Worm (Caenorhabditis elegans): Measurements from ENCODE around the gene K03B4.6.

The K03B4.6 gene

DNA sequence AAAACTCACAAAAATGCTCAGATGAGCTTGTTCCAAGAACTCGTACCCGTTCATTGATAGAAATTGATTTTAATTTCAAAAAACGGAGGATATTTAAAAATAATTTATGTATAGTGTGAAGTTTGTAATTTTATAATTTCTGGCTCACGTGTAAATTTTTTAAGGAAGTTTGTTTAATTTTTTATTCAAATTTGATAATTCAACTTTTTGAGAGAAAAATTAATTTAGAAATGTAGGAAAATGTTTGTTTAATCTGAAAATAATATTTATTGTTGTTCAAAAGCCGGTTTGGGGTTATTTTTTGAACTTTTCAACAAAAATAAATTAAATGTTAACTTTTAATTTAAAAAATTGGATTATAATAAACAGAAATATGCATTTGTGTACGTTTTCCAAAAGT lies at the start of gene K03B4.6:
K03B4.6 (minus strand) TSS at position 101 of the 400 bp plus-strand sequence.
- no peak for TF ChIP-seq unc-62 (GFP tag; optimal IDR thresholded peaks at IDR 0.05)

DNA sequence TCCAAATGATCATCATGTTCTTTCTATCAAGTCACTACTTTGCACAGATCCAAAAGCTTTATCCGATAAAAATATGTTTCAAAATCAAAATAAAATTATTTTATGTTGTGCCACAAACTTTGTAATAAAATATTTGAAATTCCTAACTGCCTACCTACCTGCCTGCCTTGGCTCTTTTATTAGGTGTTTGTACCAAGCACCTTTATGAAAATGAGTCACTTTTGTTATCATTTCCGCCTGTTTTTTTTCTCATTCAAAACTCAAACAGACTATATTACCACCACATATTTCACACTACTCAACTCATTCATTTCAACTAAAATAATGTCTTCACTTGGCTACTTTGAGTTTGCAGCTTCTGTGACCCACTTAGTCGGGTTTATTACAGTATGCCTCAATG lies 48.5 kb upstream of the K03B4.6 start, which contains the start of gene F39G3.4:
F39G3.4 (plus strand) TSS at position 301 of the 400 bp plus-strand sequence.
- no peak for TF ChIP-seq unc-62 (GFP tag; optimal IDR thresholded peaks at IDR 0.05)

DNA sequence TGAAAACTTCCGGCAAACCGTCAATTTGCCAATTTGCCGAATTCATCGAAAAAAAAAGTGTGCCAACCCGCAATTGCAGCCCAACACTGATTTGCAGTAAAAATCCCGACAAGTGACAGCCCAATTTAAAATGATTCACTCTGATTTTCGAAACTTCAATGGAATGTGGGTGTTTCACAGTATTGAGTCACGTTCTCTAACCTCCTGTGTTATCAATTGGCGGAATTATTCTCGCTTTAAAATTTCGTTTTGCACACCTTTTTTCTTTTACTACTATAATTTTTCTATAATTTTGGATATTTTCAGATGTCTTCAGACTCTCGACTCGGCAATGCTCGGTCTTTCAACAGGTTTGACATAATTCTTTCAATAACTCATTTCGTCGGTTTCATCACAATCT lies 46.3 kb upstream of the K03B4.6 start, which contains the start of gene F39G3.5:
F39G3.5 (plus strand) TSS at position 301 of the 400 bp plus-strand sequence.
- no peak for TF ChIP-seq unc-62 (GFP tag; optimal IDR thresholded peaks at IDR 0.05)

DNA sequence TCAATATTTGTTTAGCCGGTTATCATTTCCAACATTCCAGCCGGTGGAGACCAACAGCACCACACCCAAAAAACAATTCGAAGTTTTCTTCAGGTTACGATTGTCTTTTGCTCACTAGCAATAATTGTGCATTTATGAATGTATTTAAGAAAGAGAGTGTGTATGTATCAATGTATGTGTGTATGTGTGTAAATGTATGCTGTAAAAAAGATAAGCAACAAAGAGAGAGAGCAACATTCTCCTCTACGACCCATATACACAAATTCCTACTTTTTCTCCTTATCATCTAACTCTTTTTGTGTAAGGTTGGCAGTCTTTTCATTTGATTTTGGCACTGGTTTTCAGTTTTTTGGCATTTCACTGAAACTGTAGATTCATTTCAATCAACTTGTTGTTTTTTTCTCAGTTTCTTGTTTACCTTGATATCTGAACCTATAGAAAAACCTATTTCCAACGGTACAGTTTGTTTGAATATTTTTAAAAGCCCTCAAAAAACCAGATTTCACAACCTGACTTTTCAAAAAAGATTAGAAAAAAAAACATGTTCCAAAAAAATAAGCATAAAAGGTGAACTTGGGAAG lies 45.0 kb upstream of the K03B4.6 start:
- TF ChIP-seq unc-62 (GFP tag; optimal IDR thresholded peaks at IDR 0.05): no peak

DNA sequence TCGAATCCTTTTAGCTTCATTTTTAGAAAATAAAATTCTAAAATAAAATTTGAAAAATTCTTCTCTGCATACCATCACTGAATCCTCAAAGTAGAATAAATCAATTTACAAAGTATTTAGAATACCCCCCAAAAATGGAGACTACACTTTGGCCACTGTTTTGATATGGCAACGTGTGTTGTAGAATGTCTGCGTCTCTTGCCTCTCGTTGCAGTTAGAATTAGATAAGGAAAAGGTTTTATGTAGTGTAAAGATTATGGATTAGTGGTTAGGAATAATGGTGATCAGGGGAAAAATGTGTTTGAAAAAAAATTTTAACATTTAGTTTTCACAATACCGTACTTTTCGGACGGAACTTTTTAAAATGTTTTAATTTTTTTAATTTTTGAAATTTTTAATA lies 44.0 kb upstream of the K03B4.6 start, which contains the start of gene prx-6:
prx-6 (minus strand) TSS at position 129 of the 400 bp plus-strand sequence.
- no peak for TF ChIP-seq unc-62 (GFP tag; optimal IDR thresholded peaks at IDR 0.05)

DNA sequence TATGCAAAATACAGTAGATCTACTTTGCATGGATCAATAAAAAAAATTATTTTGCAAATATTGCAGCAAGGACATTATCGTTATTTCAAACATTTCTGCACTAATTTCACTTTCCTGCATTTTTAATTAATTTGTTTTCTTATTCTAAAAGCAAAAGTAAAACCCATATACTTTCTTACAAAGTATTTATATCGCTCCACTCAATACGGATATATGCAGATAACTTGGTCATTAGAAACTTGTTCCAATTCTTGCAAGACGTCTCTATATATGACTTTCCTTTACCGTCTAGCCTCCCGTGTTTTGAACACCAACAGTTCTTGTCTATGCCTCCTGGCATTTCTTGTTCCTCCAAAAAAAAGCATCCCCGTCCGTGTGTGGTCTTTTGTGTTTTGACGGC lies 34.5 kb upstream of the K03B4.6 start, which contains the start of gene oac-24:
oac-24 (plus strand) TSS at position 301 of the 400 bp plus-strand sequence.
- TF ChIP-seq unc-62 (GFP tag; optimal IDR thresholded peaks at IDR 0.05): no peak

DNA sequence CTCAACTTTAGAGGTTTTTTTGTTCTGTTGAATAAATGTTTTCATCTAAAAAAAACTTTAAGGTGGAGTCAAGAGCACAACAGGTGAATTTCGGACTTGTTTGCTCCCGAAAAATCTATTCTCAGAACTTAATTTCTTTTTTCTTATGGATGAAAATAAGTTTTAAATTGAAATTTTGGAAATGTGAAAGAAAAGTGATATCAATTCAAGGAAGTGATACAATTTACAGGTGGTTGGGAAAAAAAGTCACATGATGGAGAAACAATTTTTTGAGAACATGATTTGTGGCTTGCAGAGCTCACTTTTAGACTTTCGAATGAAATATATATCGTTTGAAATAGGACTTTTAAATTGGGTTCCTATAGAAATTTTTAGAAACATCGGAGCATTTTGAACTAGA lies 31.7 kb upstream of the K03B4.6 start:
- no peak for TF ChIP-seq unc-62 (GFP tag; optimal IDR thresholded peaks at IDR 0.05)

DNA sequence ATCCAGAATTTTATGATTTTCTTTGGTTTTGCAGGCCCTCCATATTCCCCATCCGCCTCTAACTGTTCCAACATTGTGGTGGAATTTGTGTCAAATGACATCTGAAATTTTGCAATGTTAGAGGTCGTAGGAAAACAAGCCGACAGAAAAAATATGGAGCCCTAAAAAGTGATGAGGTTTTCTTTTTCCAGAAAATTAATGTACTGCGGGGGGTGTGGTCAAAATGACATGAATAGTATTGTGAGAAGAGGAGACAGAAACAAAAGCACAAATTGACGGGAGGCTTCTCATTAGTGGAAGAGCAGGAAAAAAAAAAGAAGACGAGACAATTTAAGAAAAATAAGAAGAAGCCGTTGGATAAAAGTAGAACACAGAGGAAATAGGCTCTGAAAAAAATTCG lies 24.2 kb upstream of the K03B4.6 start, which contains the start of gene ZC266.1:
ZC266.1 (minus strand) TSS at position 101 of the 400 bp plus-strand sequence.
- no peak for TF ChIP-seq unc-62 (GFP tag; optimal IDR thresholded peaks at IDR 0.05)

DNA sequence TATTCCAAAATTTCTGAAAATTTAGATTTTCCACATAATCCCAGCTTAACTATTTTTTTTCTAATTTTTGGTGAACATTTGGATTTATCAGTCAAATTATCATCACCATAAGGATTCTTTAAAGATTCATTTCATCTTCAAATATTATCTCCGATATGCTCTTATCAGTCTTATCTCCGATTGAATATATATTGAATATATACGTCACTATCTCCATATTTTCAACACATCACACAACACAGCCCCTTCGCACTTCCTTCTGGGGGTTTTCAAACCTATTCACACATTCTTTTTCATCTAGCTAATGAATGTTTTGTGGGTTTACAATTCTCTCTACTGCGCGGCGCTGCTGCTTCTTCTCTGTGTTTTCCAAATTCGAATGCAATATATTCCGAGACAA lies 22.7 kb upstream of the K03B4.6 start:
- no peak for TF ChIP-seq unc-62 (GFP tag; optimal IDR thresholded peaks at IDR 0.05)

DNA sequence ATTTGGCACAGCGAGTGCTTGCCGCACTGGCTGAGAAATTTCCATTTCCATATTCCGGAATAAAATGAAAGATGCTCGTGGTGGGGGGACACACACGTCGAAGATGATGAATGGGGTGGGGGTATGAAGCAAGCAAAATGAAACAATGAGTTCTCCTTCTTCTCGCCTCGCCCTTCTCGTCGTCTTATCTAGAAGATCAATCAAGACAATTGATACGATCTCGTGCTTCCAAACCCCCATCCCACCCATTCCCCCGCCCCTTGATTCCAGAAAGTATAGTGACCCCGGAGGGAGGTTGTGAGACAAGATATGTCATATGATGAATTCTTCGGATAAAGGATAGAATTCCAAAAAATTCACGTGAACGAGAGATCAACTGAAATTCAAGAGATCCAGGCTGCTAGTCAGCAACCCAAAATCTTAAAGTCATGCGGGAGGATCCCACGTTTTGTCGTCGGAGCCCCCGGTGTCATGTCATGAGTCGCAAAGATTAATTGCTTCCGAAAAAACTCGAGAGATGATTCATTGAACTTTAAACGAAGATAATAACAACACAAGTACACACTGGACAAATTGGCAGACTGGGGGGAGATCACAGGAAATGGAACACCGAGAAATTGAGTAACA lies 18.6 kb upstream of the K03B4.6 start:
- TF ChIP-seq unc-62 (GFP tag; optimal IDR thresholded peaks at IDR 0.05): no peak

DNA sequence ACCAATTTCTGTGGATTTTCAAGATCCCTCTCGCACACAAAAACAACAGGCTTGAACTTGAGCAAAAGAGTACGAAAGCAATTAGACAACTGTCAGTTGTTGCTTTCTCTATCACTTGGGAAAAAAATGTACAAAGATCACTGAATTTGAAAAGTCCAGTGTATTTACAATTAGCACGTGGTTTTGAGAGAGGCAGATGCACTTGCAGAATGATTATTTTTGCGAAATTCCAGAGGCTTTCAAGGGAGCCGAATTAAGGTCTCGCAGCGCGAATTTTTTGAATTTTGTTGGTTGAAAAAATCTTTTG lies 17.2 kb upstream of the K03B4.6 start:
- TF ChIP-seq unc-62 (GFP tag; optimal IDR thresholded peaks at IDR 0.05): no peak

DNA sequence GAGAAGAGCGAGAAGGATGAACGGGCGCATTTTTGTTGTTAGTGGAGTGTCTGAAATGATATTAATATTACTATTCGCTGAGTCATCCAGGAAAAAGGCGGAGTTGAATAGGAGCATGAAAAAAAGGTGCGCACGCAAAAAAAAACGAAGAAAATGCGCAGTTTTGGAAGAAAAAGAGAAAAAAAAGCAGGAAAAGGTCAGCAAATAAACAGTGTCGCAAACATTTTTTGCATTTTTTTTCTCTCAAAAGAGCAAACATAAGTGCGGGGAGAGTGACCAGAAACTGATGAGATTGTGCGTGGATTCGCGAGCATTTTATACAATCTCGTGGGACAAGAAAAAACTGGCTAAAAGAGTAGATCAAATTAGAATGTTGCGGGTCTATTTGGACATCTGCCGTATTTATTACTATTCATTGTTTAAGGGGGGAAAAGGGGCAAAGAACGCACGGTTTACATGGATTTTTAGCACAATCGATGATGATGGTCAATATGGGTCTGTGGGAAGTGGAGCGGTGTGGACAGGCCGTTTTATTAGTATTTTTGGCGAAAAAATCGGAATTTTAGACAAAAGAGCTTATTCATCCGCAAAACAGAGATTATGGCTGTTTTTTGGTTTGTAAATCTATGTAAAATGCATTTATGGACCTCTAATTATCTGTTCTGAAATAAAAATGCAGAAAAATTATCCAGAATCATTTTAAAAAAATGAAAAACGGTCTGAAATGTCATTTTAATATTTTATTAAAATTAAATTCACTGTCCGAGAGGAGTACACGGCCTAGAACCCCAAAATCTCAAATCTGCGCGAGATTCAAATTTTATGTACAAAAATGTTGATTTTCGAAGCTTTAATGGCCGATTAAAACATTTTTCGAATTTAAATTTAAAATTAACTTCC lies 16.6 kb upstream of the K03B4.6 start, which contains the start of gene cpg-8:
cpg-8 (minus strand) TSS at position 51 of the 900 bp plus-strand sequence.
- no peak for TF ChIP-seq unc-62 (GFP tag; optimal IDR thresholded peaks at IDR 0.05)

DNA sequence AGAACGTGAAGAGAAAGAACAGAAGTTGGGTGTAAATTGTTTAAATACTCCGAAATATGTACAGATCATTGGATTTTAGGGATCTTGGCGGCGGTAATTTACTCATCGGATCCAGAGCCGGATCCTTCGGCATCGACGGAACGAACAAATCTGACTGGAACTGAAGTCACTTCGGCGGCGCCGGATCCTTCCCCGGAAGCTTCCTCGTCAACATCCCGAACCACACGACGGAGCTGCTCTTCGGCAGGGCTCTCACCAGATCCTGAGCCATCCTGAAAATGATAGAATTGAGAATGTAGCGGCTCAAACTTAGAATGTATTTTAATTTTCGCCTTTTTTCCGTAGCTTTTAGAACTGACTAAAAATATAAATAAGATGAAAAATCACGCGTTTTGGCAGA lies 15.7 kb upstream of the K03B4.6 start:
- TF ChIP-seq unc-62 (GFP tag; optimal IDR thresholded peaks at IDR 0.05): no peak

DNA sequence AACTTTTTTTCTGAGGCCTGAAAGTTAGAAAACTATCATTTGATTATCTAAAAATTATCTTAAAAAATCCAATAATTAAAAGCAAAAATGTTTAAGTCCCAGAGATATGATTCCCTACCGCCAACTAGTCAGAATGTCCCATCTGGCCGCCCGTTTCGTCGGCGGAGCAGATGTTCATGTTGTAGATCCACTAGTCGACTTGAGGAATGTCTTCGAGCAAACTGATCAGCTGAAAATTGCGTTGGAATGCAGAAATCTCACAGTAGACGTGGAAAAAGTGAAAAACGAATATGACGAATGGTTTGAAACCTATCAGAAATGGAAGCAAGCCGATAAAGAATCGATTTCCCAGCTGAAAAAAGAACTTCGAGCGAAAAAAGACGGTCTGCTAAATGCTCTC lies 13.2 kb upstream of the K03B4.6 start, which contains the start of gene K03B4.1:
K03B4.1 (plus strand) TSS at position 97 of the 400 bp plus-strand sequence.
- TF ChIP-seq unc-62 (GFP tag; optimal IDR thresholded peaks at IDR 0.05): no peak

DNA sequence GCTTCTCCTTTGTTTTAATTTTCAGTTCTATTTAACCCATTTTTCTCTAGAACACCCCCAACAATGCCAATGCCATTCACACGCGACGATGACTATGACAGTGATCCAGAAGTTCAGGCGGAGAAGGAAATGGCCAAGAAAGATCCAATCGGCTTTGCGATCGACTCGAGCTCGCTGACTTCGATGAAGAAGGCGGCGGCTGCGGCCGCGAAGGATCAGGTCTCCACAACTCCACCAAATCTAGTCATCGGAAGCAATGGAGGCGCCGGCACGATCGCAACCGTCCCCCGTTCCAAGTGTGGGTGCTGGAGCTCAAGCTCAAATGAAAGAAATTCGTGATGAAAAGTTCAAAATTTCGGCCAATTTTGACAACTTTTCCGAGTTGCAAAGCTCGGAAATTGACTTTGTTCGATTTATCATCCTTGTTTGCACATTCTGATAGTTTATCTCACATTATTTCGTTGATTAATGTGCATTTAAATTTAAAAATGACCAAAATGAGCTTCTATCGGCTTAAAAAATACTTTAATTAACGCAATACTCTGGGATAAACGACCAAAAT lies 12.0 kb upstream of the K03B4.6 start, which contains the start of gene K03B4.2:
K03B4.2 (plus strand) TSS at position 51 of the 562 bp plus-strand sequence.
- no peak for TF ChIP-seq unc-62 (GFP tag; optimal IDR thresholded peaks at IDR 0.05)
